Worm (Caenorhabditis elegans): ENCODE results near the gene Y17G7B.21.

Y17G7B.21 gene

DNA sequence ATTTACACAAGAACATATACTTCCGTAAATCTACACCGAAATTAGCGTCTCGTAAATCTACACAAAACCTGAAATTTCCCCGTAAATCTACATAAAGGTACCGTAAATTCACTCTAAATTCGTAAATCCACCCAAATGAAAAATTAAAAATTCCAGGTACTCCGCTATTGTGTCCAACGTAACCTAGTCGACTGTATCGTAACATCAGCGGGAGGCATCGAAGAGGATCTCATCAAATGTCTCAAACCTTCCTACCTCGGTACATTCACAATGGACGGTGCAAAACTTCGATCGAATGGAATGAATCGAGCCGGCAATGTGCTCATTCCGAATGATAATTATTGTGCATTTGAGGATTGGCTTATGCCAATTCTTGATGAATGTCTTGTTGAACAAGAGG lies 17.5 kb upstream of the Y17G7B.21 start:
- TF ChIP-seq nhr-237 (tag; optimal IDR thresholded peaks at IDR 0.05) (no peak), ham-2 (GFP tag; optimal IDR thresholded peaks at IDR 0.05) (no peak)

- TF ChIP-seq unc-120 (tag; optimal IDR thresholded peaks at IDR 0.05; ENCODE audit: poor library complexity, severe bottlenecking), result no peak
- TF ChIP-seq nhr-2 (tag; optimal IDR thresholded peaks at IDR 0.05), result no peak
- no peak for TF ChIP-seq sptf-1 (tag; optimal IDR thresholded peaks at IDR 0.05)
- no peak for TF ChIP-seq lsy-2 (tag; optimal IDR thresholded peaks at IDR 0.05)
- TF ChIP-seq lin-32 (GFP tag; optimal IDR thresholded peaks at IDR 0.05), result no peak
- no peak for TF ChIP-seq nhr-237 (tag; optimal IDR thresholded peaks at IDR 0.05)
- TF ChIP-seq lin-13 (tag; optimal IDR thresholded peaks at IDR 0.05), result no peak
- TF ChIP-seq ces-1 (GFP tag; optimal IDR thresholded peaks at IDR 0.05), result no peak
- no peak for TF ChIP-seq ceh-83 (GFP tag; optimal IDR thresholded peaks at IDR 0.05)
- no peak for TF ChIP-seq unc-62 (GFP tag; optimal IDR thresholded peaks at IDR 0.05)
- no peak for TF ChIP-seq elt-1 (tag; optimal IDR thresholded peaks at IDR 0.05; ENCODE audit: borderline replicate concordance, insufficient read depth)
- TF ChIP-seq bed-3 (GFP tag; optimal IDR thresholded peaks at IDR 0.05), result no peak
- no peak for TF ChIP-seq ceh-43 (GFP tag; optimal IDR thresholded peaks at IDR 0.05)
- TF ChIP-seq unc-39 (tag; optimal IDR thresholded peaks at IDR 0.05), result no peak
- no peak for TF ChIP-seq mab-5 (tag; optimal IDR thresholded peaks at IDR 0.05)
- no peak for TF ChIP-seq pha-4 (tag; optimal IDR thresholded peaks at IDR 0.05)
- TF ChIP-seq M03D4.4 (tag; optimal IDR thresholded peaks at IDR 0.05), result no peak
- no peak for TF ChIP-seq tbx-8 (GFP tag; optimal IDR thresholded peaks at IDR 0.05)
- no peak for TF ChIP-seq mls-2 (tag; optimal IDR thresholded peaks at IDR 0.05)
These were observed 15.2 kb upstream of the Y17G7B.21 start, which contains the start of gene dhps-1 for ce11 chrII:11992701-11993100. dhps-1 (plus strand) TSS chrII:11993001.

ce11 chrII:11988724-11989123 lies 11.3 kb upstream of the Y17G7B.21 start, which contains the start of gene Y17G7B.3:
Y17G7B.3 (plus strand) TSS chrII:11989024.
- TF ChIP-seq mls-2 (tag; optimal IDR thresholded peaks at IDR 0.05) (no peak), sptf-1 (tag; optimal IDR thresholded peaks at IDR 0.05) (no peak)

DNA sequence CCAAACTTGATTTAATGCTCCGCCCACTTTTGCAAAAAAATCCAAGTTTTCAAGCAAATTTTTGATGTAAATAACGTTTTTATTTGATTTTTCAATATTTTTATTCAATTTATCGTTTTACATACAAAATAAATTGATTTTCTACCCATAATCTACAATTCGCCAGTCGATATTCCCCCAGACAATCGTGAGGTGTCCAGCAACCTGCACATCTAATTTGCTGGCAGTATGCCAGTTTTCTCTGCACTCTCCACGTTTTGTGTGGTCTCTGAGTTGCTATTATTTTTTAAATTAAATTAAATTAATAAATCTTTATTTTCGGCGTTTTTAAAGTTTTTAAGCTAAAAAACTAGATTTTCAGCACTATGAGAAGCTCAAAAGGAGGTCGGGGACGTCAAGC lies 2.6 kb upstream of the Y17G7B.21 start:
- TF ChIP-seq bed-3 (GFP tag; optimal IDR thresholded peaks at IDR 0.05), result peak; percentile 6
- no peak for TF ChIP-seq tbx-8 (GFP tag; optimal IDR thresholded peaks at IDR 0.05)
- no peak for TF ChIP-seq mls-2 (tag; optimal IDR thresholded peaks at IDR 0.05)
- TF ChIP-seq nhr-2 (tag; optimal IDR thresholded peaks at IDR 0.05), result peak; percentile 43
- no peak for TF ChIP-seq snpc-4 (tag; optimal IDR thresholded peaks at IDR 0.05)
- peak; percentile 22 for TF ChIP-seq ceh-43 (GFP tag; optimal IDR thresholded peaks at IDR 0.05)
- TF ChIP-seq hlh-1 (tag; optimal IDR thresholded peaks at IDR 0.05), result no peak
- peak; percentile 83 for TF ChIP-seq lin-13 (tag; optimal IDR thresholded peaks at IDR 0.05)
- TF ChIP-seq unc-120 (tag; optimal IDR thresholded peaks at IDR 0.05; ENCODE audit: poor library complexity, severe bottlenecking), result no peak
- no peak for TF ChIP-seq unc-39 (tag; optimal IDR thresholded peaks at IDR 0.05)
- TF ChIP-seq ces-1 (GFP tag; optimal IDR thresholded peaks at IDR 0.05), result peak; percentile 98
- TF ChIP-seq blmp-1 (tag; optimal IDR thresholded peaks at IDR 0.05), result no peak
- TF ChIP-seq nhr-237 (tag; optimal IDR thresholded peaks at IDR 0.05), result peak; percentile 68
- TF ChIP-seq lsy-2 (tag; optimal IDR thresholded peaks at IDR 0.05), result peak; percentile 80
- TF ChIP-seq nhr-76 (tag; optimal IDR thresholded peaks at IDR 0.05), result no peak
- peak; percentile 60 for TF ChIP-seq pha-4 (tag; optimal IDR thresholded peaks at IDR 0.05)
- TF ChIP-seq M03D4.4 (tag; optimal IDR thresholded peaks at IDR 0.05), result no peak
- peak; percentile 31 for TF ChIP-seq unc-62 (GFP tag; optimal IDR thresholded peaks at IDR 0.05)
- TF ChIP-seq flh-1 (GFP tag; optimal IDR thresholded peaks at IDR 0.05), result no peak
- TF ChIP-seq drap-1 (GFP tag; optimal IDR thresholded peaks at IDR 0.05), result no peak
- peak; percentile 33 for TF ChIP-seq ham-2 (GFP tag; optimal IDR thresholded peaks at IDR 0.05)
- no peak for TF ChIP-seq cnd-1 (tag; optimal IDR thresholded peaks at IDR 0.05)
- TF ChIP-seq sptf-1 (tag; optimal IDR thresholded peaks at IDR 0.05), result peak; percentile 55
- no peak for TF ChIP-seq zip-8 (tag; optimal IDR thresholded peaks at IDR 0.05)
- no peak for TF ChIP-seq sem-2 (GFP tag; optimal IDR thresholded peaks at IDR 0.05)
- no peak for TF ChIP-seq mab-5 (tag; optimal IDR thresholded peaks at IDR 0.05)
- no peak for TF ChIP-seq ceh-39 (tag; optimal IDR thresholded peaks at IDR 0.05)
- no peak for TF ChIP-seq lin-32 (GFP tag; optimal IDR thresholded peaks at IDR 0.05)
- no peak for TF ChIP-seq nhr-12 (tag; optimal IDR thresholded peaks at IDR 0.05)
- TF ChIP-seq mep-1 (tag; optimal IDR thresholded peaks at IDR 0.05), result peak; percentile 67
- TF ChIP-seq elt-3 (tag; optimal IDR thresholded peaks at IDR 0.05), result no peak

Data from whole organism, mixed stage, embryonic.